Worm (Caenorhabditis elegans) whole organism, midembryonic: Measurements from ENCODE around the gene srx-19.

ENCODE experiments used
- T22C8.4 ChIP-seq: fragments of 200-800 bp; sonication (Bioruptor generic); IDR thresholded peaks from 2 replicates; pipeline ENCODE4 v1.3.6; 2022; ENCODE audit warnings: missing genetic modification characterization, missing compliant biosample characterization
- cog-1 ChIP-seq: sonication (generic microtip); optimal IDR thresholded peaks from 2 replicates; lab custom pipeline; 2016; ENCODE audit warnings: missing genetic modification characterization, missing compliant biosample characterization
- klf-2 ChIP-seq: fragments of 200-800 bp; sonication (Bioruptor generic); conservative IDR thresholded peaks from 2 replicates; pipeline ENCODE4 v1.3.6; 2022; ENCODE audit warnings: missing genetic modification reagents, missing genetic modification characterization, missing compliant biosample characterization
- med-1 ChIP-seq: sonication (generic microtip); optimal IDR thresholded peaks from 2 replicates; lab custom pipeline; 2017; ENCODE audit warnings: missing genetic modification characterization, mild to moderate bottlenecking, missing compliant biosample characterization, antibody characterized with exemption, missing genetic modification reagents; ENCODE audit not compliant: insufficient read depth
- ref-1 ChIP-seq: fragments of 200-800 bp; sonication (Bioruptor generic); conservative IDR thresholded peaks from 2 replicates; pipeline ENCODE4 v1.3.6; 2022; ENCODE audit warnings: missing genetic modification reagents, missing genetic modification characterization, missing compliant biosample characterization
- tab-1 ChIP-seq: fragments of 200-800 bp; sonication (Bioruptor generic); IDR thresholded peaks from 2 replicates; pipeline ENCODE4 v1.3.6; 2022; ENCODE audit warnings: missing genetic modification characterization, missing compliant biosample characterization
- ztf-29 ChIP-seq: fragments of 200-800 bp; sonication (Bioruptor generic); IDR thresholded peaks from 2 replicates; pipeline ENCODE4 v1.3.6; 2022; ENCODE audit warnings: missing genetic modification reagents, missing genetic modification characterization, missing compliant biosample characterization

DNA sequence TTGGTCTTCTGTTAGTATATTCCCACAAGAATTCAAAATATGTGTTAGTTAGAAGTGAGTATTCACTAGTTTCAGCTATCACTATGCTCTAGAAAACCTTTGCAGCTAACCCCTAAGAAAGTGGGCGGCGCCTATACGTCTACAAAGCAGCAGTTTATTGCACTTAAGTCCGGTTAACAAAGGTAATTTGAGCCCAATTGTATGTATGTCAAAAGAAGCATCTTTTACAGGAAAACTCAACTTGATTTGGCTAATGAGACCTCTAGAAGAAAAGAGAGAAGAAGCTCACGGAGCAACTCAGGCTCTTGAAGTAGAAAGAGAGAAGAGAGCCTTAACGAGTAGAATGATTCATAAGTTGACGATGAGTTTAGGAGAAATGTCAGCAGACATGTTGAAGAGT lies 20.3 kb upstream of the srx-19 start:
- TF ChIP-seq T22C8.4 (GFP tag; lab: Robert Waterston, UW) (no peak), tab-1 (GFP tag; lab: Robert Waterston, UW) (no peak), cog-1 (no peak), klf-2 (GFP tag; lab: Robert Waterston, UW) (no peak), ref-1 (GFP tag; lab: Robert Waterston, UW) (no peak), med-1 (GFP tag; lab: Kevin White, UChicago) (no peak), ztf-29 (no peak)
